Worm (Caenorhabditis elegans): ENCODE data around the gene Y116F11B.9.

ce11 chrV:19905988-19906387 is 38.2 kb upstream of the Y116F11B.9 start:
- no peak for TF ChIP-seq hlh-15 (tag; optimal IDR thresholded peaks at IDR 0.05)
- TF ChIP-seq ets-4 (tag; optimal IDR thresholded peaks at IDR 0.05) = no peak
- TF ChIP-seq pat-9 (tag; optimal IDR thresholded peaks at IDR 0.05) = no peak
